Fruit fly (Drosophila melanogaster): ENCODE measurements around the gene Ten-a.

Ten-a gene

DNA sequence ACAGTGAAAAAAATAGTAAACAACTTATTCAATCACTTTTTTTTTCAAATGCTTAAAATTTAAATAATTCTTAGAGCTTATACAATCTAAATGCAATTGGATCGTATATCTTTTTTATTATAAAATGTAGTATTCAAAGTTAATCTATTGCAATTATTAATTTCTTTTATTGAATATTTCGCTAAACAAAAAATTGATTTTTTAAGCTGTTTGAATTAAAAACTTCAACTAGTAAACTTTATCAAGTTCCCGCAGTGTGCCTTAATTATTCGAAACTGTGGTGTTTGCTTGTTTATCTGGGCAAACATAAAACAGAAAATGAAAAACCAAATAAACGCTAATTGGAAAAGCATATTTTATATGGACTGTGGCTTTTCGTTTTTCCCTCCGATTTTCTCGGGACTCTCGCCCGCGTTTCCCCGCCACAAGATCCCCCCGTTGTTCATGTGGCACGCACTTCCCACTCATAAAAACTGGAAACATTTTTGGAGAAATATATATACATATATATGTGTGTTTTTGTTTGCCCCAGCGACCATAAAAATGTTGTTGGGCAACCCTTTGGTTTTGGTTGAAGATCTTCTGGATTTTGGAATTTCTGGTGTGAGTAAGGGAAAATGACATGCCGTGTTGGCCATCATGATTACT is 182.0 kb downstream of the Ten-a start:
- TF ChIP-seq Hr78 (GFP tag; optimal IDR thresholded peaks at IDR 0.05), result peak in 1 of 2 experiments; percentile 11
- peak; percentile 63 for TF ChIP-seq grau (tag; optimal IDR thresholded peaks at IDR 0.05)
- peak; percentile 13 for TF ChIP-seq org-1 (GFP tag; optimal IDR thresholded peaks at IDR 0.05)
- TF ChIP-seq z (GFP tag; IDR thresholded peaks at IDR 0.05), result 0 out of 3 replicates have a peak, but pooled peaks have one; percentile 45
- TF ChIP-seq CG10654 (GFP tag; optimal IDR thresholded peaks at IDR 0.05), result peak; percentile 12
- TF ChIP-seq CG13424 (tag; optimal IDR thresholded peaks at IDR 0.05), result peak; percentile 70
- TF ChIP-seq croc (GFP tag; conservative IDR thresholded peaks at IDR 0.05), result 0 out of 3 replicates have a peak, but pooled peaks have one; percentile 32
- no peak for TF ChIP-seq toy (GFP tag; IDR thresholded peaks at IDR 0.05)
- peak; percentile 77 for TF ChIP-seq CG15601 (tag; optimal IDR thresholded peaks at IDR 0.05)
- 0 out of 2 replicates have a peak, but pooled peaks have one; percentile 20 for TF ChIP-seq CG17328 (GFP tag; IDR thresholded peaks at IDR 0.05)
- no peak for TF ChIP-seq CG3065 (GFP tag; optimal IDR thresholded peaks at IDR 0.05)
- no peak for TF ChIP-seq CG8359 (GFP tag; optimal IDR thresholded peaks at IDR 0.05; ENCODE audit: borderline replicate concordance)
- peak; percentile 71 for TF ChIP-seq Ssrp (tag; optimal IDR thresholded peaks at IDR 0.05)
- peak; percentile 46 for TF ChIP-seq Asciz (GFP tag; optimal IDR thresholded peaks at IDR 0.05)
- TF ChIP-seq Dip2 (GFP tag; IDR thresholded peaks at IDR 0.05), result no peak
- peak; percentile 28; the same call in 1 of the 2 replicates for TF ChIP-seq CG6689 (GFP tag; IDR thresholded peaks at IDR 0.05)
- TF ChIP-seq CoRest (tag; optimal IDR thresholded peaks at IDR 0.05), result peak; percentile 78
- TF ChIP-seq C15 (GFP tag; IDR thresholded peaks at IDR 0.05), result no peak
- peak; percentile 69 for TF ChIP-seq CG12391 (tag; optimal IDR thresholded peaks at IDR 0.05)
- TF ChIP-seq CG7556 (GFP tag; optimal IDR thresholded peaks at IDR 0.05), result peak; percentile 47
- TF ChIP-seq Six4 (GFP tag; optimal IDR thresholded peaks at IDR 0.05), result peak; percentile 25
- TF ChIP-seq row (GFP tag; IDR thresholded peaks at IDR 0.05), result 0 out of 3 replicates have a peak, but pooled peaks have one; percentile 9
- TF ChIP-seq pita (GFP tag; optimal IDR thresholded peaks at IDR 0.05), result no peak
- peak; percentile 60 for TF ChIP-seq Spps (tag; optimal IDR thresholded peaks at IDR 0.05)
- TF ChIP-seq chn (GFP tag; optimal IDR thresholded peaks at IDR 0.05), result no peak
- TF ChIP-seq lmd (GFP tag; IDR thresholded peaks at IDR 0.05), result peak; percentile 36; the same call in 1 of the 2 replicates
- TF ChIP-seq CG13894 (tag; optimal IDR thresholded peaks at IDR 0.05), result no peak
- TF ChIP-seq Bteb2 (GFP tag; optimal IDR thresholded peaks at IDR 0.05), result no peak
- TF ChIP-seq CG1024 (GFP tag; IDR thresholded peaks at IDR 0.05), result 0 out of 2 replicates have a peak, but pooled peaks have one; percentile 5
- no peak for TF ChIP-seq Dip3 (GFP tag; optimal IDR thresholded peaks at IDR 0.05)
- TF ChIP-seq CG18619 (GFP tag; optimal IDR thresholded peaks at IDR 0.05), result peak; percentile 4
- peak in 1 of 2 experiments; percentile 80 for TF ChIP-seq bsh (GFP tag; optimal IDR thresholded peaks at IDR 0.05)
- TF ChIP-seq HHEX (GFP tag; optimal IDR thresholded peaks at IDR 0.05), result no peak
- TF ChIP-seq CG2120 (GFP tag; optimal IDR thresholded peaks at IDR 0.05), result no peak
- peak; percentile 44 for TF ChIP-seq Nf-YB (GFP tag; optimal IDR thresholded peaks at IDR 0.05)
- TF ChIP-seq CG30403 (GFP tag; optimal IDR thresholded peaks at IDR 0.05), result peak; percentile 43
- peak; percentile 7 for TF ChIP-seq CG5180 (GFP tag; optimal IDR thresholded peaks at IDR 0.05)
- TF ChIP-seq D19A (tag; optimal IDR thresholded peaks at IDR 0.05), result peak; percentile 66
- TF ChIP-seq sens (GFP tag), result peak; percentile 82
- peak; percentile 19 for TF ChIP-seq CG12219 (GFP tag; optimal IDR thresholded peaks at IDR 0.05)
- peak; percentile 43 for TF ChIP-seq Xrp1 (GFP tag; IDR thresholded peaks at IDR 0.05)
- no peak for TF ChIP-seq lab (GFP tag; optimal IDR thresholded peaks at IDR 0.05)
- peak; percentile 82 for TF ChIP-seq nmo (GFP tag; optimal IDR thresholded peaks at IDR 0.05)
- no peak for TF ChIP-seq sima (GFP tag; optimal IDR thresholded peaks at IDR 0.05)
- TF ChIP-seq Oli (tag; optimal IDR thresholded peaks at IDR 0.05), result peak; percentile 54
- peak; percentile 8 for TF ChIP-seq Hr3 (GFP tag; optimal IDR thresholded peaks at IDR 0.05)
- no peak for TF ChIP-seq Dll (GFP tag; IDR thresholded peaks at IDR 0.05; ENCODE audit: partially characterized antibody)
- peak; percentile 70 for TF ChIP-seq CG17829 (tag; optimal IDR thresholded peaks at IDR 0.05)
- no peak for TF ChIP-seq ap (GFP tag; IDR thresholded peaks at IDR 0.05)
